Worm (Caenorhabditis elegans) whole organism, L4/young adult: ENCODE results near the gene lips-6.
A peak's percentile ranks its signal among the peaks of the same experiment; 100 is the strongest.

Experiments used
- W03F9.2 ChIP-seq: fragments of 150-350 bp; optimal IDR thresholded peaks from 2 replicates; lab custom pipeline; 2014; ENCODE audit warnings: missing biosample characterization, missing genetic modification characterization
- him-1 ChIP-seq: sonication (generic microtip); optimal IDR thresholded peaks from 2 replicates; lab custom pipeline; 2016; ENCODE audit warnings: missing genotype, missing genetic modification reagents, missing genetic modification characterization, missing compliant biosample characterization

DNA sequence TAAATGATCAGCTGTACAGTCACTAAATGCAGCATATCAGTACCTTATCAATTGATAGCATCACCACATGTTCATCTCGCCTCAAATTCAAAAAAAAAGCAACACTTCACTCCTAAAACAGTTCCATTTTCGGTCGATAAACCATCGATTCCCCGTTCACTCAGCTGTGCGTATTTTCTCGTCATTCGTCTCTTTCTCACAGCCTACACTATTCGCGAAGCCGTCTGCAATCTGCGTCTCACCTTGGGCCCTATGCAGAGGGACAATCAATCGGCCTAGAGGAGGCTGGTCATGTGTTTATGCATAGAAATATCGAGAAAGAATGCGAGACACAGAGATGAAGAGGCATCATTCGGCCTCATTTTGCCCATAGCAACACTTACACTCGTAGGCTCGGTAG is 16.9 kb upstream of the lips-6 start:
- peak; percentile 2 for TF ChIP-seq W03F9.2 (tag; lab: Kevin White, UChicago)
- TF ChIP-seq him-1 (tag; lab: Kevin White, UChicago): peak; percentile 8
